6 worm cellular contexts compared by ENCODE assay signal in genomic region chrV:6407587-6407986, ce11.
TF ChIP-seq lines count a peak whose summit lies in the region.

No protein-coding gene starts in this region.

TF ChIP-seq in whole organism, L1 larva, 84 proteins besides CTCF, POLR2A, EP300 and RAD21:
- TF ChIP-seq lin-14 (GFP tag; optimal IDR thresholded peaks at IDR 0.05; lab: Kevin White, UChicago): peak; percentile 17
- peak in 1 of 2 experiments; percentile 32 for TF ChIP-seq lin-35 (GFP tag; optimal IDR thresholded peaks at IDR 0.05; lab: Kevin White, UChicago)
- TF ChIP-seq sptf-1 (tag; optimal IDR thresholded peaks at IDR 0.05; lab: Kevin White, UChicago): no peak
- TF ChIP-seq jun-1 (tag; optimal IDR thresholded peaks at IDR 0.05; lab: Kevin White, UChicago): no peak
- TF ChIP-seq C34B4.2 (tag; optimal IDR thresholded peaks at IDR 0.05; lab: Kevin White, UChicago): no peak
- no peak for TF ChIP-seq nhr-77 (tag; optimal IDR thresholded peaks at IDR 0.05; lab: Kevin White, UChicago)
- no peak for TF ChIP-seq nhr-90 (tag; optimal IDR thresholded peaks at IDR 0.05; lab: Kevin White, UChicago; ENCODE audit: poor library complexity)
- no peak for TF ChIP-seq lin-39 (tag; optimal IDR thresholded peaks at IDR 0.05; lab: Kevin White, UChicago)
- TF ChIP-seq unc-62 (GFP tag; optimal IDR thresholded peaks at IDR 0.05; lab: Kevin White, UChicago): no peak
- no peak for TF ChIP-seq pqm-1 (tag; optimal IDR thresholded peaks at IDR 0.05; lab: Kevin White, UChicago)
- TF ChIP-seq elt-2 (tag; optimal IDR thresholded peaks at IDR 0.05; lab: Kevin White, UChicago): peak; percentile 77
- no peak for TF ChIP-seq nhr-28 (tag; optimal IDR thresholded peaks at IDR 0.05; lab: Kevin White, UChicago)
- TF ChIP-seq hlh-4 (tag; optimal IDR thresholded peaks at IDR 0.05; lab: Kevin White, UChicago): no peak
- no peak for TF ChIP-seq swsn-7 (tag; optimal IDR thresholded peaks at IDR 0.05; lab: Kevin White, UChicago)
- TF ChIP-seq nhr-76 (tag; optimal IDR thresholded peaks at IDR 0.05; lab: Kevin White, UChicago): no peak
- TF ChIP-seq egl-27 (tag; optimal IDR thresholded peaks at IDR 0.05; lab: Kevin White, UChicago): no peak
TF ChIP-seq in whole organism, L1 larva: peak in this region for 3.

TF ChIP-seq in whole organism, L2 larva, 48 proteins besides CTCF, POLR2A, EP300 and RAD21:
- TF ChIP-seq crh-2 (tag; optimal IDR thresholded peaks at IDR 0.05; lab: Kevin White, UChicago) (peak; percentile 54), nhr-25 (tag; optimal IDR thresholded peaks at IDR 0.05; lab: Kevin White, UChicago) (no peak), sma-9 (GFP tag; optimal IDR thresholded peaks at IDR 0.05; lab: Kevin White, UChicago) (peak; percentile 14), sma-9 (tag; optimal IDR thresholded peaks at IDR 0.05; lab: Kevin White, UChicago) (no peak)
TF ChIP-seq in whole organism, L2 larva: peak in this region for 2.

TF ChIP-seq in whole organism, L3 larva, 47 proteins besides CTCF, POLR2A, EP300 and RAD21:
- TF ChIP-seq pqm-1 (tag; optimal IDR thresholded peaks at IDR 0.05; lab: Kevin White, UChicago) (peak; percentile 93), nhr-237 (tag; optimal IDR thresholded peaks at IDR 0.05; lab: Kevin White, UChicago) (no peak), jun-1 (tag; optimal IDR thresholded peaks at IDR 0.05; lab: Kevin White, UChicago) (peak; percentile 42), tbx-2 (tag; optimal IDR thresholded peaks at IDR 0.05; lab: Kevin White, UChicago) (no peak), pha-4 (tag; optimal IDR thresholded peaks at IDR 0.05; lab: Kevin White, UChicago) (peak; percentile 34), elt-2 (tag; optimal IDR thresholded peaks at IDR 0.05; lab: Kevin White, UChicago) (peak; percentile 92)

TF ChIP-seq in whole organism, L4 larva, 104 proteins besides CTCF, POLR2A, EP300 and RAD21:
- TF ChIP-seq nhr-28 (tag; optimal IDR thresholded peaks at IDR 0.05; lab: Kevin White, UChicago) (peak; percentile 84), spr-3 (GFP tag; optimal IDR thresholded peaks at IDR 0.05; lab: Kevin White, UChicago) (no peak), attf-4 (tag; optimal IDR thresholded peaks at IDR 0.05; lab: Kevin White, UChicago) (no peak), dmd-6 (GFP tag; IDR thresholded peaks at IDR 0.05; lab: Robert Waterston, UW) (peak; percentile 34), mxl-2 (GFP tag; conservative IDR thresholded peaks at IDR 0.05; lab: Robert Waterston, UW) (no peak), nhr-111 (GFP tag; optimal IDR thresholded peaks at IDR 0.05; lab: Kevin White, UChicago) (no peak), nhr-102 (tag; optimal IDR thresholded peaks at IDR 0.05; lab: Kevin White, UChicago) (peak; percentile 5), ceh-20 (GFP tag; IDR thresholded peaks at IDR 0.05; lab: Robert Waterston, UW) (no peak), lin-29 (GFP tag; IDR thresholded peaks at IDR 0.05; lab: Robert Waterston, UW) (no peak), lin-13 (GFP tag; optimal IDR thresholded peaks at IDR 0.05; lab: Kevin White, UChicago) (no peak), pha-4 (GFP tag; IDR thresholded peaks at IDR 0.05; lab: Robert Waterston, UW) (no peak), pha-4 (tag; optimal IDR thresholded peaks at IDR 0.05; lab: Kevin White, UChicago) (no peak), php-3 (GFP tag; IDR thresholded peaks at IDR 0.05; lab: Robert Waterston, UW) (peak; percentile 93), fos-1 (tag; optimal IDR thresholded peaks at IDR 0.05; lab: Kevin White, UChicago) (no peak), zag-1 (tag; optimal IDR thresholded peaks at IDR 0.05; lab: Kevin White, UChicago) (no peak), lin-15B (tag; optimal IDR thresholded peaks at IDR 0.05; lab: Kevin White, UChicago) (no peak), mes-2 (tag; optimal IDR thresholded peaks at IDR 0.05; lab: Kevin White, UChicago; ENCODE audit: poor library complexity, severe bottlenecking) (peak; percentile 43), hlh-11 (tag; optimal IDR thresholded peaks at IDR 0.05; lab: Kevin White, UChicago) (peak; percentile 63), daf-16 (GFP tag; optimal IDR thresholded peaks at IDR 0.05; lab: Kevin White, UChicago) (no peak), daf-16 (tag; optimal IDR thresholded peaks at IDR 0.05; lab: Kevin White, UChicago) (peak; percentile 87), pqm-1 (tag; optimal IDR thresholded peaks at IDR 0.05; lab: Kevin White, UChicago) (peak; percentile 34), dve-1 (tag; optimal IDR thresholded peaks at IDR 0.05; lab: Kevin White, UChicago; ENCODE audit: insufficient read depth) (peak; percentile 73)

TF ChIP-seq in whole organism, late embryonic, 69 proteins besides CTCF, POLR2A, EP300 and RAD21:
- no peak for TF ChIP-seq ceh-22 (tag; optimal IDR thresholded peaks at IDR 0.05; lab: Kevin White, UChicago)
- TF ChIP-seq elt-2 (tag; optimal IDR thresholded peaks at IDR 0.05; lab: Kevin White, UChicago): peak; percentile 13

TF ChIP-seq in whole organism, young adult, 124 proteins besides CTCF, POLR2A, EP300 and RAD21:
- TF ChIP-seq lin-35 (GFP tag; optimal IDR thresholded peaks at IDR 0.05; lab: Kevin White, UChicago) (no peak), nhr-80 (tag; optimal IDR thresholded peaks at IDR 0.05; lab: Kevin White, UChicago) (peak; percentile 41), hmg-20 (GFP tag; IDR thresholded peaks at IDR 0.05; lab: Robert Waterston, UW) (no peak), ceh-79 (tag; optimal IDR thresholded peaks at IDR 0.05; lab: Kevin White, UChicago) (no peak), ztf-3 (GFP tag; optimal IDR thresholded peaks at IDR 0.05; lab: Kevin White, UChicago) (no peak), akir-1 (GFP tag; optimal IDR thresholded peaks at IDR 0.05; lab: Kevin White, UChicago) (no peak), lin-26 (GFP tag; IDR thresholded peaks at IDR 0.05; lab: Robert Waterston, UW) (no peak)
